Fruit fly (Drosophila melanogaster): ENCODE measurements around the gene Cftr.

Gene Cftr

DNA sequence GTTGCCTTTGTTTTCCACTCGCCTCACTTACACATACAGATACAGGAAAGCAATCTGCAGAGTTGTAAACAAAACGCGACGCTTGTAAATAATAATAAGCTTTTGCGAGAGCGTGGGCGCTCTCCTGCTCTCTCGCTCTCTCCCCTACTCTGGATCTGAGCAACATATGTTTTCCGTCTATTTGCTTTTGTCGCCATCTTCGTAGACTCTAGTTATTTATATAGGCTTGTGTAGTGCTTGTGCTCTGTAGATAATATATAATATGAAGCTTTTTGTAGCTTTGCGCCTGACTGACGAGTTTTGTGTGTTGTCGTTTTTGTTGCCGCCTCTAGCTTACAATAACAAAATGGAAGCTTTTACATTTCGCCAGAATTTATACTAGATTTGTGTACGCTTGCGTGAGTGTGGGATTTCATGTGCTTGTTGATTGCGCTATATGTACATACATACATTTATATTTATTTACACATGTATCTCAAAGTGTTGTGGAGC, 22.1 kb upstream of the Cftr start (continued):
- TF ChIP-seq D19A (tag; optimal IDR thresholded peaks at IDR 0.05) (peak; percentile 20), CG34422 (GFP tag; IDR thresholded peaks at IDR 0.05) (peak; percentile 60; the same call in 1 of the 3 replicates), Taf1 (GFP tag; IDR thresholded peaks at IDR 0.05) (no peak; the same call in 1 of the 2 replicates), ems (GFP tag; optimal IDR thresholded peaks at IDR 0.05) (no peak), CG5953 (GFP tag; IDR thresholded peaks at IDR 0.05) (peak; percentile 58), Mad (GFP tag; optimal IDR thresholded peaks at IDR 0.05) (peak; percentile 26), slou (GFP tag; optimal IDR thresholded peaks at IDR 0.05) (no peak), CG16815 (GFP tag; optimal IDR thresholded peaks at IDR 0.05) (no peak), sens-2 (GFP tag; IDR thresholded peaks at IDR 0.05) (no peak), tx (GFP tag; optimal IDR thresholded peaks at IDR 0.05) (no peak), CG17328 (GFP tag; IDR thresholded peaks at IDR 0.05) (peak; percentile 33; the same call in 1 of the 2 replicates), CG9797 (GFP tag; optimal IDR thresholded peaks at IDR 0.05) (no peak), jigr1 (GFP tag; IDR thresholded peaks at IDR 0.05) (no peak), Antp (GFP tag; optimal IDR thresholded peaks at IDR 0.05) (no peak), nom (GFP tag; optimal IDR thresholded peaks at IDR 0.05) (peak; percentile 59), nerfin-1 (tag; optimal IDR thresholded peaks at IDR 0.05) (peak; percentile 69), CG12155 (GFP tag; optimal IDR thresholded peaks at IDR 0.05) (no peak), gfzf (GFP tag; optimal IDR thresholded peaks at IDR 0.05) (no peak), chn (GFP tag; optimal IDR thresholded peaks at IDR 0.05) (no peak), ttk (GFP tag; IDR thresholded peaks at IDR 0.05) (no peak), GATAe (GFP tag; conservative IDR thresholded peaks at IDR 0.05) (no peak), cg (GFP tag; optimal IDR thresholded peaks at IDR 0.05) (peak; percentile 78), Fer2 (tag; optimal IDR thresholded peaks at IDR 0.05) (peak; percentile 8), CG17612 (GFP tag; IDR thresholded peaks at IDR 0.05) (no peak), CG6683 (GFP tag; optimal IDR thresholded peaks at IDR 0.05) (peak; percentile 72), CG18764 (GFP tag; optimal IDR thresholded peaks at IDR 0.05) (no peak), CG13775 (GFP tag; optimal IDR thresholded peaks at IDR 0.05) (no peak), CG13287 (GFP tag; IDR thresholded peaks at IDR 0.05; ENCODE audit: partially characterized antibody) (peak; percentile 51; the same call in 1 of the 2 replicates), Neu2 (GFP tag; optimal IDR thresholded peaks at IDR 0.05; ENCODE audit: borderline replicate concordance) (no peak), Adf1 (GFP tag; IDR thresholded peaks at IDR 0.05) (peak; percentile 51; the same call in 1 of the 2 replicates), grn (GFP tag; optimal IDR thresholded peaks at IDR 0.05) (peak; percentile 49), ATbp (GFP tag; optimal IDR thresholded peaks at IDR 0.05) (peak; percentile 86), wdn (GFP tag; IDR thresholded peaks at IDR 0.05) (peak; percentile 19; the same call in 1 of the 2 replicates), chif (GFP tag; optimal IDR thresholded peaks at IDR 0.05) (peak in 1 of 2 experiments; percentile 14), Oli (tag; optimal IDR thresholded peaks at IDR 0.05) (no peak), CG32767 (GFP tag; IDR thresholded peaks at IDR 0.05) (peak; percentile 51; the same call in 1 of the 2 replicates), lbe (GFP tag; optimal IDR thresholded peaks at IDR 0.05) (peak; percentile 78), ranshi (GFP tag; IDR thresholded peaks at IDR 0.05) (no peak; the same call in 1 of the 2 replicates), CTCF (GFP tag; optimal IDR thresholded peaks at IDR 0.05) (peak; percentile 62), gcm2 (GFP tag; optimal IDR thresholded peaks at IDR 0.05) (peak; percentile 62), gsb (GFP tag; IDR thresholded peaks at IDR 0.05) (no peak), CG14860 (GFP tag; IDR thresholded peaks at IDR 0.05; ENCODE audit: partially characterized antibody) (no peak), chinmo (GFP tag; IDR thresholded peaks at IDR 0.05; ENCODE audit: partially characterized antibody) (peak; percentile 97; the same call in 3 of the 4 replicates), CG18011 (GFP tag; optimal IDR thresholded peaks at IDR 0.05) (peak; percentile 60), bcd (GFP tag; optimal IDR thresholded peaks at IDR 0.05) (no peak), onecut (GFP tag; IDR thresholded peaks at IDR 0.05) (peak; percentile 54), wek (GFP tag; optimal IDR thresholded peaks at IDR 0.05) (peak; percentile 64), Xbp1 (GFP tag; optimal IDR thresholded peaks at IDR 0.05) (no peak), schlank (tag; optimal IDR thresholded peaks at IDR 0.05) (no peak), bbx (GFP tag; IDR thresholded peaks at IDR 0.05; ENCODE audit: partially characterized antibody) (no peak), hbn (GFP tag; IDR thresholded peaks at IDR 0.05; ENCODE audit: partially characterized antibody) (peak; percentile 34; the same call in 1 of the 2 replicates)
